Worm (Caenorhabditis elegans) whole organism, L4 larva: ENCODE results near the gene K09E4.4.

Experiments
- D1046.2 ChIP-seq: fragments of 200-800 bp; sonication (Bioruptor generic); IDR thresholded peaks from 2 replicates; pipeline ENCODE4 v1.3.6; 2022; ENCODE audit warnings: missing genetic modification characterization, missing compliant biosample characterization
- T26A8.4 ChIP-seq: fragments of 200-800 bp; sonication (Bioruptor generic); IDR thresholded peaks from 2 replicates; pipeline ENCODE4 v1.3.6; 2022; ENCODE audit warnings: missing genetic modification characterization, missing compliant biosample characterization
- Y75B8A.6 ChIP-seq: fragments of 200-800 bp; sonication (Bioruptor generic); IDR thresholded peaks from 2 replicates; pipeline ENCODE4 v1.3.6; 2022; ENCODE audit warnings: missing genetic modification reagents, missing genetic modification characterization, missing compliant biosample characterization
- ZK337.2 ChIP-seq: fragments of 200-800 bp; sonication (Bioruptor generic); IDR thresholded peaks from 2 replicates; pipeline ENCODE4 v1.3.6; 2022; ENCODE audit warnings: missing genetic modification reagents, missing genetic modification characterization, missing compliant biosample characterization
- ZK546.5 ChIP-seq, 2 experiments: sonication (generic microtip); optimal IDR thresholded peaks; 2 replicates each; lab custom pipeline; 2017; ENCODE audit warnings: missing biosample characterization in 2 of 2, missing genetic modification characterization in 2 of 2
- aha-1 ChIP-seq: fragments of 150-350 bp; peaks from one replicate; lab custom pipeline; 2014; ENCODE audit warnings: missing biosample characterization, missing genetic modification characterization
- ceh-32 ChIP-seq: sonication (generic microtip); optimal IDR thresholded peaks from 2 replicates; lab custom pipeline; 2016; ENCODE audit warnings: mild to moderate bottlenecking, missing genetic modification characterization, missing compliant biosample characterization; ENCODE audit not compliant: poor library complexity
- ceh-44 ChIP-seq: fragments of 200-800 bp; sonication (Bioruptor generic); IDR thresholded peaks from 2 replicates; pipeline ENCODE4 v1.3.6; 2022; ENCODE audit warnings: missing genetic modification reagents, missing genetic modification characterization, missing compliant biosample characterization
- ctbp-1 ChIP-seq: fragments of 200-800 bp; sonication (Bioruptor generic); IDR thresholded peaks from 2 replicates; pipeline ENCODE4 v1.3.6; 2022; ENCODE audit warnings: missing genetic modification reagents, missing genetic modification characterization, missing compliant biosample characterization
- daf-16 ChIP-seq, 3 experiments: sonication (generic microtip); optimal IDR thresholded peaks; 2 replicates each; lab custom pipeline; 2016 to 2017; ENCODE audit warnings: missing genetic modification characterization in 3 of 3, missing genetic modification reagents in 3 of 3, mild to moderate bottlenecking in 2 of 3, missing compliant biosample characterization in 2 of 3, missing biosample characterization in 1 of 3, moderate library complexity in 1 of 3
- dmd-8 ChIP-seq: fragments of 200-800 bp; sonication (Bioruptor generic); IDR thresholded peaks from 2 replicates; pipeline ENCODE4 v1.3.6; 2022; ENCODE audit warnings: missing genetic modification characterization, missing compliant biosample characterization
- fkh-10 ChIP-seq: fragments of 150-350 bp; optimal IDR thresholded peaks from 2 replicates; lab custom pipeline; 2014; ENCODE audit warnings: missing biosample characterization, missing genetic modification reagents, missing genetic modification characterization
- gei-8 ChIP-seq: fragments of 200-800 bp; sonication (Bioruptor generic); optimal IDR thresholded peaks from 2 replicates; lab custom pipeline; 2018; ENCODE audit warnings: mild to moderate bottlenecking, missing genetic modification characterization, missing compliant biosample characterization
- jun-1 ChIP-seq: fragments of 150-350 bp; optimal IDR thresholded peaks from 2 replicates; lab custom pipeline; 2014; ENCODE audit warnings: missing biosample characterization, missing genetic modification reagents, missing genetic modification characterization
- lin-1 ChIP-seq: fragments of 200-800 bp; sonication (Bioruptor generic); IDR thresholded peaks from 2 replicates; pipeline ENCODE4 v1.3.6; 2022; ENCODE audit warnings: missing genetic modification reagents, missing genetic modification characterization, missing compliant biosample characterization
- lin-13 ChIP-seq: fragments of 150-350 bp; optimal IDR thresholded peaks from 2 replicates; lab custom pipeline; 2014; ENCODE audit warnings: missing biosample characterization, missing genetic modification reagents, missing genetic modification characterization
- madf-5 ChIP-seq, 2 experiments: fragments of 200-800 bp; sonication (Bioruptor generic); IDR thresholded peaks; 2 replicates each; pipeline ENCODE4 v1.3.6; 2022; ENCODE audit warnings: missing compliant biosample characterization in 2 of 2, missing genetic modification characterization in 2 of 2
- mdt-29 ChIP-seq: fragments of 200-800 bp; sonication (Bioruptor generic); IDR thresholded peaks from 2 replicates; pipeline ENCODE4 v1.3.6; 2022; ENCODE audit warnings: missing genetic modification reagents, missing genetic modification characterization, missing compliant biosample characterization
- mxl-2 ChIP-seq: fragments of 200-800 bp; sonication (Bioruptor generic); conservative IDR thresholded peaks from 2 replicates; pipeline ENCODE4 v1.3.6; 2022; ENCODE audit warnings: missing genetic modification reagents, missing genetic modification characterization, missing compliant biosample characterization
- nhr-237 ChIP-seq: sonication (generic microtip); optimal IDR thresholded peaks from 2 replicates; lab custom pipeline; 2017; ENCODE audit warnings: missing biosample characterization, missing genetic modification characterization
- nhr-25 ChIP-seq: sonication (generic microtip); optimal IDR thresholded peaks from 2 replicates; lab custom pipeline; 2017; ENCODE audit warnings: missing genetic modification characterization, mild to moderate bottlenecking, missing compliant biosample characterization, antibody characterized with exemption, moderate library complexity, borderline replicate concordance; ENCODE audit not compliant: insufficient read depth
- nhr-48 ChIP-seq: sonication (generic microtip); optimal IDR thresholded peaks from 2 replicates; lab custom pipeline; 2016; ENCODE audit warnings: mild to moderate bottlenecking, missing genetic modification characterization, missing compliant biosample characterization
- nhr-76 ChIP-seq: fragments of 150-350 bp; optimal IDR thresholded peaks from 2 replicates; lab custom pipeline; 2014; ENCODE audit warnings: missing biosample characterization, missing genetic modification characterization
- pha-4 ChIP-seq, 2 experiments: fragments of 150-350 bp in 1 of 2; fragments of 200-800 bp in 1 of 2; sonication (Bioruptor generic) in 1 of 2; IDR thresholded peaks in 1 of 2; optimal IDR thresholded peaks in 1 of 2; 2 replicates each; pipeline versions ENCODE4 v1.3.6 to Lab custom; 2014 to 2022; ENCODE audit warnings: missing genetic modification characterization in 2 of 2, missing genetic modification reagents in 2 of 2, missing biosample characterization in 1 of 2, missing compliant biosample characterization in 1 of 2
- rbr-2 ChIP-seq: sonication (generic microtip); optimal IDR thresholded peaks from 2 replicates; lab custom pipeline; 2016; ENCODE audit warnings: missing genotype, missing genetic modification characterization, missing compliant biosample characterization
- sdz-12 ChIP-seq: fragments of 200-800 bp; sonication (Bioruptor generic); optimal IDR thresholded peaks from 2 replicates; lab custom pipeline; 2018; ENCODE audit warnings: mild to moderate bottlenecking, missing genetic modification characterization, missing compliant biosample characterization
- set-16 ChIP-seq: fragments of 200-800 bp; sonication (Bioruptor generic); IDR thresholded peaks from 2 replicates; pipeline ENCODE4 v1.3.6; 2022; ENCODE audit warnings: missing genetic modification reagents, missing genetic modification characterization, missing compliant biosample characterization
- tra-1 ChIP-seq: fragments of 200-800 bp; sonication (Bioruptor generic); IDR thresholded peaks from 2 replicates; pipeline ENCODE4 v1.3.6; 2022; ENCODE audit warnings: missing genetic modification reagents, missing genetic modification characterization, missing compliant biosample characterization
- unc-39 ChIP-seq: sonication (generic microtip); optimal IDR thresholded peaks from 2 replicates; lab custom pipeline; 2017; ENCODE audit warnings: missing biosample characterization, missing genetic modification characterization
- unc-62 ChIP-seq, 3 experiments: fragments of 150-350 bp in 1 of 3; sonication (generic microtip); optimal IDR thresholded peaks in 2 of 3; peaks in 1 of 3; 1 replicate in 1 of 3; 2 replicates in 2 of 3; lab custom pipeline; 2014 to 2017; ENCODE audit warnings: missing biosample characterization in 3 of 3, missing genetic modification characterization in 3 of 3, missing genetic modification reagents in 3 of 3, missing genotype in 1 of 3
- vab-7 ChIP-seq: fragments of 200-800 bp; sonication (Bioruptor generic); IDR thresholded peaks from 2 replicates; pipeline ENCODE4 v1.3.6; 2022; ENCODE audit warnings: missing genetic modification reagents, missing genetic modification characterization, missing compliant biosample characterization
- ztf-11 ChIP-seq: fragments of 150-350 bp; optimal IDR thresholded peaks from 2 replicates; lab custom pipeline; 2014; ENCODE audit warnings: missing biosample characterization, missing genetic modification characterization

Gene K09E4.4

ce11 chrII:14129191-14129590 is 7.2 kb upstream of the K09E4.4 start:
- peak; percentile 27 for TF ChIP-seq aha-1 (tag; lab: Kevin White, UChicago)
- TF ChIP-seq fkh-10 (GFP tag; lab: Kevin White, UChicago), result no peak
- TF ChIP-seq set-16 (GFP tag; lab: Robert Waterston, UW), result peak; percentile 65; the same call in 1 of the 2 replicates
- TF ChIP-seq ceh-32 (tag; lab: Kevin White, UChicago), result no peak
- TF ChIP-seq daf-16 (GFP tag; optimal IDR thresholded peaks at IDR 0.05; lab: Kevin White, UChicago), result no peak
- no peak for TF ChIP-seq daf-16 (tag; optimal IDR thresholded peaks at IDR 0.05; lab: Kevin White, UChicago)
- no peak for TF ChIP-seq pha-4 (GFP tag; IDR thresholded peaks at IDR 0.05; lab: Robert Waterston, UW)
- no peak for TF ChIP-seq pha-4 (tag; optimal IDR thresholded peaks at IDR 0.05; lab: Kevin White, UChicago)
- TF ChIP-seq T26A8.4 (GFP tag; lab: Robert Waterston, UW), result no peak

ce11 chrII:14126841-14127240 is 4.9 kb upstream of the K09E4.4 start, which contains the start of gene K09E4.3:
Gene K09E4.3, minus strand, starts transcription at chrII:14126941.
- TF ChIP-seq set-16 (GFP tag; lab: Robert Waterston, UW), result 0 out of 2 replicates have a peak, but pooled peaks have one; percentile 0
- TF ChIP-seq Y75B8A.6, result no peak
- TF ChIP-seq unc-62 (GFP tag; optimal IDR thresholded peaks at IDR 0.05 in 1 of 2; lab: Kevin White, UChicago), result peak in 1 of 2 experiments; percentile 27
- no peak for TF ChIP-seq unc-62 (tag; optimal IDR thresholded peaks at IDR 0.05; lab: Kevin White, UChicago)
- TF ChIP-seq gei-8 (GFP tag; lab: Kevin White, UChicago), result no peak

ce11 chrII:14118391-14118790 is 3.6 kb downstream of the K09E4.4 start:
- TF ChIP-seq unc-39, result no peak
- TF ChIP-seq mdt-29 (GFP tag; lab: Robert Waterston, UW), result no peak
- TF ChIP-seq dmd-8 (GFP tag; lab: Robert Waterston, UW), result no peak
- TF ChIP-seq vab-7 (GFP tag; lab: Robert Waterston, UW), result no peak
- no peak for TF ChIP-seq lin-1 (GFP tag; lab: Robert Waterston, UW)
- no peak for TF ChIP-seq D1046.2 (GFP tag; lab: Robert Waterston, UW)
- TF ChIP-seq rbr-2 (tag; lab: Kevin White, UChicago), result no peak

ce11 chrII:14112842-14113241 is 9.1 kb downstream of the K09E4.4 start:
- TF ChIP-seq nhr-48 (tag; lab: Kevin White, UChicago) (no peak), aha-1 (tag; lab: Kevin White, UChicago) (peak; percentile 79), ctbp-1 (GFP tag; lab: Robert Waterston, UW) (no peak), tra-1 (GFP tag; lab: Robert Waterston, UW) (no peak)

ce11 chrII:14109184-14109664 is 12.7 kb downstream of the K09E4.4 start, which contains the start of gene cpg-7:
Gene cpg-7, minus strand, starts transcription at chrII:14109234.
- TF ChIP-seq nhr-25 (tag; lab: Kevin White, UChicago) (no peak), mxl-2 (no peak), ceh-44 (GFP tag; lab: Robert Waterston, UW) (no peak), ZK546.5 (tag; optimal IDR thresholded peaks at IDR 0.05; lab: Kevin White, UChicago) (no peak), ZK337.2 (GFP tag; lab: Robert Waterston, UW) (no peak), nhr-76 (no peak), lin-13 (GFP tag; lab: Kevin White, UChicago) (no peak), jun-1 (tag; lab: Kevin White, UChicago) (no peak), nhr-237 (tag; lab: Kevin White, UChicago) (no peak), T26A8.4 (GFP tag; lab: Robert Waterston, UW) (no peak), madf-5 (GFP tag; IDR thresholded peaks at IDR 0.05; lab: Robert Waterston, UW) (no peak), aha-1 (tag; lab: Kevin White, UChicago) (no peak), ztf-11 (tag; lab: Kevin White, UChicago) (no peak), sdz-12 (GFP tag; lab: Kevin White, UChicago) (no peak)
